Fruit fly (Drosophila melanogaster) whole organism, embryonic: ENCODE results near the gene Doa.

ENCODE experiments used
- Ada2b ChIP-seq: fragments of 200-800 bp; sonication (Bioruptor generic); IDR thresholded peaks from 2 replicates; pipeline ENCODE4 v1.3.6; 2022; ENCODE audit warnings: missing biosample characterization, missing genetic modification characterization
- B-H1 ChIP-seq: fragments of 200-800 bp; sonication (Bioruptor generic); IDR thresholded peaks from 3 replicates; pipeline ENCODE4 v1.3.6; 2022; ENCODE audit warnings: missing biosample characterization, missing genetic modification characterization
- Bgb ChIP-seq: fragments of 200-800 bp; sonication (Bioruptor generic); IDR thresholded peaks from 2 replicates; pipeline ENCODE4 v1.3.6; 2022; ENCODE audit warnings: missing biosample characterization, missing genetic modification characterization; ENCODE audit not compliant: partially characterized antibody
- CG11456 ChIP-seq: fragments of 200-800 bp; sonication (Bioruptor generic); IDR thresholded peaks from 3 replicates; pipeline ENCODE4 v1.3.6; 2022; ENCODE audit warnings: missing biosample characterization, missing genetic modification characterization
- CG12155 ChIP-seq: fragments of 200-800 bp; sonication (Bioruptor generic); optimal IDR thresholded peaks from 3 replicates; lab custom pipeline; 2016; ENCODE audit warnings: missing biosample characterization, missing genetic modification characterization
- CG14014 ChIP-seq: fragments of 200-800 bp; sonication (Bioruptor generic); IDR thresholded peaks from 2 replicates; pipeline ENCODE4 v1.3.6; 2022; ENCODE audit warnings: missing biosample characterization, missing genetic modification characterization
- CG14667 ChIP-seq: fragments of 200-800 bp; sonication (Bioruptor generic); IDR thresholded peaks from 2 replicates; pipeline ENCODE4 v1.3.6; 2022; ENCODE audit warnings: missing biosample characterization, missing genetic modification characterization
- CG15073 ChIP-seq: fragments of 200-800 bp; sonication (Bioruptor generic); optimal IDR thresholded peaks from 2 replicates; lab custom pipeline; 2016; ENCODE audit warnings: missing biosample characterization, missing genetic modification characterization
- CG17568 ChIP-seq: fragments of 200-800 bp; sonication (Bioruptor generic); optimal IDR thresholded peaks from 2 replicates; lab custom pipeline; 2018; ENCODE audit warnings: missing biosample characterization, mild to moderate bottlenecking, missing genetic modification characterization, moderate library complexity
- CG17912 ChIP-seq: fragments of 200-800 bp; sonication (Bioruptor generic); optimal IDR thresholded peaks from 2 replicates; lab custom pipeline; 2018; ENCODE audit warnings: missing biosample characterization, mild to moderate bottlenecking, missing genetic modification characterization
- CG18262 ChIP-seq: fragments of 200-800 bp; optimal IDR thresholded peaks from 3 replicates; lab custom pipeline; 2019; ENCODE audit warnings: missing biosample characterization, mild to moderate bottlenecking, missing genetic modification characterization, moderate library complexity
- CG18476 ChIP-seq: fragments of 200-800 bp; sonication (Bioruptor generic); optimal IDR thresholded peaks from 2 replicates; lab custom pipeline; 2016; ENCODE audit warnings: missing biosample characterization, mild to moderate bottlenecking, missing genetic modification characterization
- CG18619 ChIP-seq: fragments of 200-800 bp; sonication (Bioruptor generic); optimal IDR thresholded peaks from 3 replicates; lab custom pipeline; 2017; ENCODE audit warnings: missing biosample characterization, mild to moderate bottlenecking, missing genetic modification characterization
- CG31365 ChIP-seq: fragments of 200-800 bp; sonication (Bioruptor generic); optimal IDR thresholded peaks from 2 replicates; lab custom pipeline; 2018; ENCODE audit warnings: missing biosample characterization, mild to moderate bottlenecking, missing genetic modification characterization
- CG32767 ChIP-seq: fragments of 200-800 bp; sonication (Bioruptor generic); IDR thresholded peaks from 2 replicates; pipeline ENCODE4 v1.3.6; 2022; ENCODE audit warnings: missing biosample characterization, missing genetic modification characterization
- CG32772 ChIP-seq: fragments of 200-800 bp; sonication (Bioruptor generic); IDR thresholded peaks from 2 replicates; pipeline ENCODE4 v1.3.6; 2022; ENCODE audit warnings: missing biosample characterization, missing genetic modification characterization
- CG33213 ChIP-seq: fragments of 200-800 bp; sonication (Bioruptor generic); optimal IDR thresholded peaks from 3 replicates; lab custom pipeline; 2016; ENCODE audit warnings: missing biosample characterization, missing genetic modification characterization
- CG6175 ChIP-seq: fragments of 200-800 bp; sonication (Bioruptor generic); IDR thresholded peaks from 3 replicates; pipeline ENCODE4 v1.3.6; 2022; ENCODE audit warnings: missing biosample characterization, missing genetic modification characterization
- CG6791 ChIP-seq: fragments of 200-800 bp; sonication (Bioruptor generic); IDR thresholded peaks from 3 replicates; pipeline ENCODE4 v1.3.6; 2022; ENCODE audit warnings: missing biosample characterization, missing genetic modification characterization; ENCODE audit not compliant: partially characterized antibody
- CG7357 ChIP-seq: fragments of 200-800 bp; sonication (Bioruptor generic); IDR thresholded peaks from 3 replicates; pipeline ENCODE4 v1.3.6; 2022; ENCODE audit warnings: missing biosample characterization, missing genetic modification characterization
- CG7372 ChIP-seq: fragments of 200-800 bp; sonication (Bioruptor generic); IDR thresholded peaks from 2 replicates; pipeline ENCODE4 v1.3.6; 2022; ENCODE audit warnings: missing biosample characterization, missing genetic modification characterization
- CG7928 ChIP-seq: fragments of 200-800 bp; sonication (Bioruptor generic); optimal IDR thresholded peaks from 2 replicates; lab custom pipeline; 2017; ENCODE audit warnings: missing biosample characterization, mild to moderate bottlenecking, missing genetic modification characterization
- CG9437 ChIP-seq: fragments of 200-800 bp; sonication (Bioruptor generic); optimal IDR thresholded peaks from 2 replicates; lab custom pipeline; 2018; ENCODE audit warnings: missing biosample characterization, mild to moderate bottlenecking, missing genetic modification characterization
- Deaf1 ChIP-seq: fragments of 200-800 bp; optimal IDR thresholded peaks from 3 replicates; lab custom pipeline; 2019; ENCODE audit warnings: missing biosample characterization, mild to moderate bottlenecking, missing genetic modification characterization, moderate library complexity
- Ets65A ChIP-seq: fragments of 200-800 bp; sonication (Bioruptor generic); peaks from one replicate; lab custom pipeline; 2016; ENCODE audit warnings: missing biosample characterization, missing genetic modification characterization
- HHEX ChIP-seq: fragments of 200-800 bp; sonication (Bioruptor generic); optimal IDR thresholded peaks from 3 replicates; lab custom pipeline; 2017; ENCODE audit warnings: missing biosample characterization, mild to moderate bottlenecking, missing genetic modification characterization, missing genetic modification reagents
- HmgZ ChIP-seq: fragments of 200-800 bp; sonication (Bioruptor generic); optimal IDR thresholded peaks from 2 replicates; lab custom pipeline; 2018; ENCODE audit warnings: missing biosample characterization, mild to moderate bottlenecking, missing genetic modification characterization
- Lhr ChIP-seq: fragments of 200-800 bp; sonication (Bioruptor generic); optimal IDR thresholded peaks from 3 replicates; lab custom pipeline; 2017; ENCODE audit warnings: mild to moderate bottlenecking, missing biosample characterization, missing genetic modification reagents, missing genetic modification characterization
- MTF-1 ChIP-seq: fragments of 200-800 bp; sonication (Bioruptor generic); optimal IDR thresholded peaks from 2 replicates; lab custom pipeline; 2018; ENCODE audit warnings: missing biosample characterization, mild to moderate bottlenecking, missing genetic modification characterization, borderline replicate concordance
- Sry-δ ChIP-seq: fragments of 200-800 bp; sonication (Bioruptor generic); optimal IDR thresholded peaks from 2 replicates; lab custom pipeline; 2016; ENCODE audit warnings: missing biosample characterization, missing genetic modification characterization
- amos ChIP-seq: fragments of 200-800 bp; sonication (Bioruptor generic); IDR thresholded peaks from 2 replicates; pipeline ENCODE4 v1.3.6; 2022; ENCODE audit warnings: missing biosample characterization, missing genetic modification characterization; ENCODE audit not compliant: partially characterized antibody
- aop ChIP-seq: fragments of 200-800 bp; sonication (Bioruptor generic); IDR thresholded peaks from 2 replicates; pipeline ENCODE4 v1.3.6; 2022; ENCODE audit warnings: missing biosample characterization, missing genetic modification characterization
- ash1 ChIP-seq: fragments of 200-800 bp; sonication (Bioruptor generic); optimal IDR thresholded peaks from 2 replicates; lab custom pipeline; 2018; ENCODE audit warnings: missing biosample characterization, mild to moderate bottlenecking, missing genetic modification characterization
- cwo ChIP-seq: fragments of 200-800 bp; sonication (Bioruptor generic); optimal IDR thresholded peaks from 3 replicates; lab custom pipeline; 2017; ENCODE audit warnings: missing biosample characterization, missing genetic modification characterization, mild to moderate bottlenecking, moderate library complexity, missing genetic modification reagents
- eyg ChIP-seq: fragments of 200-800 bp; sonication (Bioruptor generic); optimal IDR thresholded peaks from 3 replicates; lab custom pipeline; 2016; ENCODE audit warnings: missing biosample characterization, missing genetic modification characterization
- gcm2 ChIP-seq: fragments of 200-800 bp; sonication (Bioruptor generic); optimal IDR thresholded peaks from 2 replicates; lab custom pipeline; 2016; ENCODE audit warnings: missing biosample characterization, missing genetic modification characterization
- grn ChIP-seq: fragments of 200-800 bp; sonication (Bioruptor generic); optimal IDR thresholded peaks from 3 replicates; lab custom pipeline; 2017; ENCODE audit warnings: missing biosample characterization, missing genetic modification characterization
- hb ChIP-seq: fragments of 200-800 bp; sonication (Bioruptor generic); IDR thresholded peaks from 3 replicates; pipeline ENCODE4 v1.3.6; 2022; ENCODE audit warnings: missing biosample characterization, missing genetic modification characterization; ENCODE audit not compliant: partially characterized antibody
- lab ChIP-seq: fragments of 200-800 bp; sonication (Bioruptor generic); optimal IDR thresholded peaks from 3 replicates; lab custom pipeline; 2017; ENCODE audit warnings: missing biosample characterization, missing genetic modification characterization, mild to moderate bottlenecking, moderate library complexity, missing genetic modification reagents
- lbe ChIP-seq: fragments of 200-800 bp; sonication (Bioruptor generic); optimal IDR thresholded peaks from 2 replicates; lab custom pipeline; 2016; ENCODE audit warnings: missing biosample characterization, mild to moderate bottlenecking, missing genetic modification characterization
- lmd ChIP-seq: fragments of 200-800 bp; sonication (Bioruptor generic); IDR thresholded peaks from 2 replicates; pipeline ENCODE4 v1.3.6; 2022; ENCODE audit warnings: missing biosample characterization, missing genetic modification characterization
- nmo ChIP-seq: fragments of 200-800 bp; sonication (Bioruptor generic); optimal IDR thresholded peaks from 2 replicates; lab custom pipeline; 2018; ENCODE audit warnings: missing biosample characterization, mild to moderate bottlenecking, missing genetic modification characterization, moderate library complexity
- phol ChIP-seq: fragments of 200-800 bp; sonication (Bioruptor generic); optimal IDR thresholded peaks from 3 replicates; lab custom pipeline; 2018; ENCODE audit warnings: missing biosample characterization, mild to moderate bottlenecking, missing genetic modification characterization, moderate library complexity
- sd ChIP-seq: fragments of 200-800 bp; sonication (Bioruptor generic); optimal IDR thresholded peaks from 3 replicates; lab custom pipeline; 2018; ENCODE audit warnings: missing biosample characterization, mild to moderate bottlenecking, missing genetic modification characterization, moderate library complexity
- slou ChIP-seq: fragments of 200-800 bp; sonication (Bioruptor generic); optimal IDR thresholded peaks from 3 replicates; lab custom pipeline; 2016; ENCODE audit warnings: missing biosample characterization, missing genetic modification characterization
- sqz ChIP-seq: fragments of 200-800 bp; sonication (Bioruptor generic); optimal IDR thresholded peaks from 3 replicates; lab custom pipeline; 2018; ENCODE audit warnings: missing biosample characterization, mild to moderate bottlenecking, missing genetic modification characterization
- stwl ChIP-seq: fragments of 200-800 bp; sonication (Bioruptor generic); optimal IDR thresholded peaks from 3 replicates; lab custom pipeline; 2018; ENCODE audit warnings: missing biosample characterization, mild to moderate bottlenecking, missing genetic modification characterization, moderate library complexity
- tx ChIP-seq: fragments of 200-800 bp; sonication (Bioruptor generic); optimal IDR thresholded peaks from 2 replicates; lab custom pipeline; 2016; ENCODE audit warnings: missing biosample characterization, missing genetic modification characterization
- vnd ChIP-seq: fragments of 200-800 bp; sonication (Bioruptor generic); IDR thresholded peaks from 3 replicates; pipeline ENCODE4 v1.3.6; 2022; ENCODE audit warnings: missing biosample characterization, missing genetic modification characterization; ENCODE audit not compliant: partially characterized antibody
- zfh2 ChIP-seq: fragments of 200-800 bp; sonication (Bioruptor generic); optimal IDR thresholded peaks from 2 replicates; lab custom pipeline; 2016; ENCODE audit warnings: missing biosample characterization, missing genetic modification characterization

The Doa gene

dm6 chr3R:28904816-28905435, 17.1 kb downstream of the Doa start (continued):
- TF ChIP-seq CG6791 (GFP tag; lab: Robert Waterston, UW) (no peak), tx (GFP tag; lab: Kevin White, UChicago) (peak; percentile 76), Ada2b (GFP tag; lab: Robert Waterston, UW) (peak; percentile 82), CG7928 (GFP tag; lab: Kevin White, UChicago) (no peak), aop (GFP tag; lab: Robert Waterston, UW) (peak; percentile 64; the same call in 1 of the 2 replicates), phol (tag; lab: Kevin White, UChicago) (peak; percentile 57), B-H1 (GFP tag; lab: Robert Waterston, UW) (peak; percentile 67; the same call in 2 of the 3 replicates), CG9437 (GFP tag; lab: Kevin White, UChicago) (peak; percentile 4), slou (GFP tag; lab: Kevin White, UChicago) (peak; percentile 25), HHEX (GFP tag; lab: Kevin White, UChicago) (peak; percentile 56), CG14667 (peak; percentile 81), nmo (GFP tag; lab: Kevin White, UChicago) (peak; percentile 73), CG17912 (GFP tag; lab: Kevin White, UChicago) (no peak), CG32767 (GFP tag; lab: Robert Waterston, UW) (no peak; the same call in 1 of the 2 replicates), CG31365 (tag; lab: Kevin White, UChicago) (peak; percentile 51), CG14014 (peak; percentile 81), hb (no peak), Bgb (GFP tag; lab: Robert Waterston, UW) (no peak), lbe (GFP tag; lab: Kevin White, UChicago) (no peak), CG18262 (peak; percentile 61), CG7372 (peak; percentile 68), CG32772 (GFP tag; lab: Robert Waterston, UW) (peak; percentile 86), CG15073 (no peak), HmgZ (peak; percentile 71), CG18476 (GFP tag; lab: Kevin White, UChicago) (no peak), Lhr (no peak), lab (GFP tag; lab: Kevin White, UChicago) (peak; percentile 74), Deaf1 (tag; lab: Kevin White, UChicago) (no peak), CG18619 (GFP tag; lab: Kevin White, UChicago) (peak; percentile 57), gcm2 (GFP tag; lab: Kevin White, UChicago) (peak; percentile 60), CG12155 (peak; percentile 76), Sry-δ (GFP tag; lab: Kevin White, UChicago) (peak; percentile 23), MTF-1 (no peak), CG7357 (GFP tag; lab: Robert Waterston, UW) (peak; percentile 74), CG6175 (GFP tag; lab: Robert Waterston, UW) (no peak; the same call in 2 of the 3 replicates), lmd (peak; percentile 90), CG33213 (GFP tag; lab: Kevin White, UChicago) (peak; percentile 71), eyg (GFP tag; lab: Kevin White, UChicago) (peak; percentile 61), stwl (tag; lab: Kevin White, UChicago) (no peak), sd (tag; lab: Kevin White, UChicago) (peak; percentile 23), ash1 (no peak), CG17568 (GFP tag; lab: Kevin White, UChicago) (no peak), zfh2 (peak; percentile 90), grn (no peak), Ets65A (peak; percentile 96), cwo (GFP tag; lab: Kevin White, UChicago) (peak; percentile 6), sqz (GFP tag; lab: Kevin White, UChicago) (no peak), vnd (no peak), amos (GFP tag; lab: Robert Waterston, UW) (no peak), CG11456 (peak; percentile 91)
